Worm (Caenorhabditis elegans): ENCODE measurements around the gene C01G6.3.

The C01G6.3 gene

DNA sequence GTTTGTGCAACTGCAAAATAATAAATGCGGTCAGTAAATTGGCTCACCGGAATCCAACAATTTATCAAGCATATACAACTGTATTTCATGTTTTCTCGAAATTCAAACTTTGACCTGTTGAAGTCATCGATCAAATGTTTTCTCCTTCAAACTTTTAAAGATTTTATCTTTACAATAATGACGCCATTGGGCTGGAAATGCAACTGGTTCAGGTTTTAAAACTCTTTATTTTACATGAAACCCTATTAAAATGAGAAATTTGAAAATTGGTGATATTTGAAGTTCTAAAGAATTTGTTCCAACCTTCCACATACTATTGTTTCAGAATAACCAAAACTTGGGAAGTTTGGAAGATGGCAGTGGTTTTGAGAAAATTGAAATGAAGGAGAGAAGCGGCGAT is 32.7 kb upstream of the C01G6.3 start:
- TF ChIP-seq ceh-20 (GFP tag; IDR thresholded peaks at IDR 0.05), result no peak
- peak; percentile 63 for TF ChIP-seq aha-1 (tag)
- TF ChIP-seq F37D6.2 (tag; optimal IDR thresholded peaks at IDR 0.05), result no peak
- no peak for TF ChIP-seq ceh-62 (tag; optimal IDR thresholded peaks at IDR 0.05)
- no peak for TF ChIP-seq pha-4 (GFP tag; IDR thresholded peaks at IDR 0.05)
- TF ChIP-seq pha-4 (tag; optimal IDR thresholded peaks at IDR 0.05), result no peak
- no peak for TF ChIP-seq tra-1 (GFP tag; IDR thresholded peaks at IDR 0.05)

DNA sequence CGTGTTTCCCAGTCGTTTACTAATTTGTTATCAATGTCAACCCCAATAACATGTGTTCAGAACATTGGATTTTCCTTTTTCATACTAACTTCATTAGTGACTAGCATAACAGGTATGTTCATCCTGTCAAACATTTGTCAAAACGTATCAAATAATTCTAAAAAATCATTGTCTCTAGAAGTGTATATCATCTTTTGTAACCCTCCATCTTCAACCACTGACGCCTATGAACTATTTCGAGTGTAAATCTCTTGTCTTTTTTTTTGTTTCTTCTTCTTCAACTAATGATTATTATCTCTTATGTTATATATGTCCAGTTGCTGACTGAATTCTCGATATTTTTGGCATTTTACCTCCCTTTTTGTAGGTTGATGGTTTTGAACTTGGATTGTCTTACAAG is 32.0 kb upstream of the C01G6.3 start:
- TF ChIP-seq ZK546.5 (tag; optimal IDR thresholded peaks at IDR 0.05) (no peak), skn-1 (tag; optimal IDR thresholded peaks at IDR 0.05) (no peak), nhr-25 (tag; optimal IDR thresholded peaks at IDR 0.05; ENCODE audit: borderline replicate concordance, insufficient read depth) (no peak), Y105C5A.15 (GFP tag; IDR thresholded peaks at IDR 0.05) (no peak), zfp-3 (GFP tag; conservative IDR thresholded peaks at IDR 0.05) (no peak), ceh-44 (GFP tag; IDR thresholded peaks at IDR 0.05) (no peak), nhr-28 (tag; optimal IDR thresholded peaks at IDR 0.05) (peak; percentile 1), F10B5.3 (tag; optimal IDR thresholded peaks at IDR 0.05) (no peak)

DNA sequence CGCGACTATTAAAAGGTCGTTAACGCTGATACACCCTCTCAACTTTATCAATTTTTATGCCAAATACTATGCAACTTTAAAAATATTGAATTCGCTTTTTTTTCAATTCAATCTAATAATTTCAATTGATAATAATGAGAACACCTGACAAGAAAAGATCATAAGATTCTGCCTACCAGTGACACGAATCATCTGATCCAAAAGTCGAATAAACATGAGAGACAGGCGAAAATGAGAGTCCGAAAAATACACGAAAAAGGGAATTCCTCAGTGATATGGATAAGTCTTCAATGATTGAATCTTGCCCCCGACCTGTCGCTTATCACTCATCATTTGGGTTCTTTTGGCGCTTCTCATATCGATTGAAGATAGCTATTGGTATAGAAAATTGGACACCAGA is 28.1 kb upstream of the C01G6.3 start:
- peak; percentile 11 for TF ChIP-seq hlh-11 (tag; optimal IDR thresholded peaks at IDR 0.05)
- peak; percentile 16 for TF ChIP-seq nhr-28 (tag; optimal IDR thresholded peaks at IDR 0.05)
- no peak for TF ChIP-seq lin-39 (tag; optimal IDR thresholded peaks at IDR 0.05)
- TF ChIP-seq hlh-30 (tag; optimal IDR thresholded peaks at IDR 0.05; ENCODE audit: insufficient read depth), result peak; percentile 74
- TF ChIP-seq arid-1 (GFP tag; conservative IDR thresholded peaks at IDR 0.05), result no peak
- TF ChIP-seq duxl-1 (tag; optimal IDR thresholded peaks at IDR 0.05; ENCODE audit: poor library complexity), result no peak

DNA sequence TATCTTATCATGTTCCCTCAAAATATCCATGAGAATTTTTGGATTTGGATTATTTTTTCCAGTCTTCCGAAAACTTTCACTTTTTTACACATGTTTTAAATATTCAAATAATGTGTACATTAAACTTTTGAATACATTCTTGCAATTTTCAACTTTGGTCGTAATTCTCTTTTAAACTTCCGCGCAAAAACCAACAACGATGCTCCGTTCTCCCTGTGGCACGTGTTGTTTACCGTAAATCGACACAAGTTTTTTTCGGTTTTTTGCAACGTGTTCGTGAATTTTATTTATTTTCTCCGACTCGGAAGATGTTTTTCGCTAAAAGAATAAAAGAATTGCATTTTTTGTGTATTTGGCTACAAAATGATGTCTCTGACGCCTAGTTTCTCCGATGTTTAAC is 26.9 kb upstream of the C01G6.3 start:
- TF ChIP-seq nhr-6 (tag; optimal IDR thresholded peaks at IDR 0.05), result peak; percentile 20
- TF ChIP-seq dve-1 (tag; optimal IDR thresholded peaks at IDR 0.05; ENCODE audit: insufficient read depth), result peak; percentile 44
- TF ChIP-seq T20F7.1 (GFP tag; optimal IDR thresholded peaks at IDR 0.05), result peak; percentile 96
- no peak for TF ChIP-seq pha-4 (GFP tag; IDR thresholded peaks at IDR 0.05)
- peak; percentile 43 for TF ChIP-seq pha-4 (tag; optimal IDR thresholded peaks at IDR 0.05)
- no peak for TF ChIP-seq Y75B8A.6 (GFP tag; IDR thresholded peaks at IDR 0.05)
- TF ChIP-seq lsy-2 (tag; optimal IDR thresholded peaks at IDR 0.05), result peak in 1 of 2 experiments; percentile 77
- peak; percentile 8 for TF ChIP-seq rbr-2 (tag; optimal IDR thresholded peaks at IDR 0.05)
- TF ChIP-seq dpl-1 (GFP tag; optimal IDR thresholded peaks at IDR 0.05), result peak; percentile 93
- TF ChIP-seq R02D3.7 (tag; optimal IDR thresholded peaks at IDR 0.05), result peak; percentile 75
- peak; percentile 71 for TF ChIP-seq nhr-28 (tag; optimal IDR thresholded peaks at IDR 0.05)
- peak; percentile 25 for TF ChIP-seq hlh-11 (tag; optimal IDR thresholded peaks at IDR 0.05)
- TF ChIP-seq unc-62 (GFP tag; optimal IDR thresholded peaks at IDR 0.05 in 1 of 2), result peak in 1 of 2 experiments; percentile 94
- no peak for TF ChIP-seq unc-62 (tag; optimal IDR thresholded peaks at IDR 0.05)
- no peak for TF ChIP-seq ztf-7 (tag; optimal IDR thresholded peaks at IDR 0.05)
- peak; percentile 98 for TF ChIP-seq Y48G9A.11 (GFP tag; IDR thresholded peaks at IDR 0.05)
- TF ChIP-seq hlh-30 (tag; optimal IDR thresholded peaks at IDR 0.05; ENCODE audit: insufficient read depth), result peak; percentile 46
- TF ChIP-seq aha-1 (tag), result no peak
- TF ChIP-seq mep-1 (tag; optimal IDR thresholded peaks at IDR 0.05), result peak; percentile 61
- no peak for TF ChIP-seq F10B5.3 (tag; optimal IDR thresholded peaks at IDR 0.05)
- peak; percentile 8 for TF ChIP-seq nhr-77 (tag; optimal IDR thresholded peaks at IDR 0.05)
- no peak for TF ChIP-seq Y5F2A.4 (GFP tag; optimal IDR thresholded peaks at IDR 0.05)

DNA sequence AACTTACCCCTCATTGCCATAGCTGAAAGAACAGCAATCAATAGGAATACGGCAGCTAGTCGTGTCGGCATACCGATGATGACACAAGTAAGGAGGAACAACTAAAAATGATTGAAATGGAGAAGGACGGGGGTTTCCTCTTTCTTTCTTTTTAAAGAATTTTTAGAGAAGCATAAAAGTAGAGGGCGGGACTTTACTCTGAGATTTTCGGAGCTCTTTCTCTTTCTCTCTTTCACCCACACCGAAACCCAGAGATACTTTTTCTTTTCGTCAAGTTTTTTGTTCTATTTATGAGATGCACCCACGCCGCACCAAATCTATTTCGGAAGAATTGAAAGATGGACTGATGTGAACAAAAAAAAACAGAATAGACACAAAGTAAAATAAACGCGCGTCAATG is 23.0 kb upstream of the C01G6.3 start, which contains the start of gene T26C5.5:
Gene T26C5.5, minus strand, starts transcription at position 101 of the 400 bp plus-strand sequence.
- TF ChIP-seq pqm-1 (tag; optimal IDR thresholded peaks at IDR 0.05) (no peak), aha-1 (tag) (peak; percentile 16), egl-27 (tag; optimal IDR thresholded peaks at IDR 0.05) (no peak), D1046.2 (GFP tag; IDR thresholded peaks at IDR 0.05) (no peak), nhr-28 (tag; optimal IDR thresholded peaks at IDR 0.05) (no peak)
